Worm (Caenorhabditis elegans) whole organism, L1 larva: ENCODE measurements around the gene gcy-7.
A peak's percentile ranks its signal among the peaks of the same experiment; 100 is the strongest.

Experiments used
- alr-1 ChIP-seq: fragments of 200-800 bp; sonication (Bioruptor generic); optimal IDR thresholded peaks from 2 replicates; lab custom pipeline; 2018; ENCODE audit warnings: borderline replicate concordance, mild to moderate bottlenecking, missing genetic modification characterization, missing compliant biosample characterization
- aly-2 ChIP-seq: fragments of 150-350 bp; optimal IDR thresholded peaks from 2 replicates; lab custom pipeline; 2014; ENCODE audit warnings: missing biosample characterization, missing genetic modification characterization
- ama-1 ChIP-seq: fragments of 150-350 bp; optimal IDR thresholded peaks from 2 replicates; lab custom pipeline; 2014
- blmp-1 ChIP-seq: fragments of 150-350 bp; optimal IDR thresholded peaks from 2 replicates; lab custom pipeline; 2014; ENCODE audit warnings: missing biosample characterization, missing genetic modification characterization
- ceh-63 ChIP-seq: fragments of 200-800 bp; sonication (Bioruptor generic); optimal IDR thresholded peaks from 2 replicates; lab custom pipeline; 2018; ENCODE audit warnings: mild to moderate bottlenecking, missing genetic modification characterization, missing compliant biosample characterization
- ceh-8 ChIP-seq: fragments of 200-800 bp; sonication (Bioruptor generic); optimal IDR thresholded peaks from 2 replicates; lab custom pipeline; 2018; ENCODE audit warnings: mild to moderate bottlenecking, missing genetic modification characterization, moderate library complexity, missing compliant biosample characterization
- ceh-82 ChIP-seq, 3 experiments: fragments of 150-350 bp in 1 of 3; sonication (generic microtip) in 2 of 3; optimal IDR thresholded peaks; 2 replicates each; lab custom pipeline; 2014 to 2017; ENCODE audit warnings: missing biosample characterization in 3 of 3, missing genetic modification characterization in 3 of 3
- ceh-90 ChIP-seq: sonication (generic microtip); optimal IDR thresholded peaks from 2 replicates; lab custom pipeline; 2016; ENCODE audit warnings: missing genetic modification characterization, missing compliant biosample characterization
- ces-1 ChIP-seq: fragments of 150-350 bp; optimal IDR thresholded peaks from 2 replicates; lab custom pipeline; 2014; ENCODE audit warnings: missing biosample characterization, missing genetic modification reagents, missing genetic modification characterization
- egl-13 ChIP-seq: sonication (generic microtip); optimal IDR thresholded peaks from 2 replicates; lab custom pipeline; 2016; ENCODE audit warnings: missing genotype, missing genetic modification reagents, missing genetic modification characterization, missing compliant biosample characterization
- egl-27 ChIP-seq, 2 experiments: fragments of 150-350 bp in 1 of 2; sonication (generic microtip); optimal IDR thresholded peaks; 3 replicates each; lab custom pipeline; 2017 to 2018; ENCODE audit warnings: missing biosample characterization in 2 of 2, missing genetic modification characterization in 2 of 2, missing genetic modification reagents in 2 of 2
- elt-3 ChIP-seq, 6 experiments: fragments of 150-350 bp in 1 of 6; sonication (generic microtip); optimal IDR thresholded peaks; 2 replicates each; lab custom pipeline; 2017 to 2018; ENCODE audit warnings: missing biosample characterization in 6 of 6, missing genetic modification characterization in 6 of 6, inconsistent platforms in 1 of 6
- fkh-10 ChIP-seq: sonication (generic microtip); optimal IDR thresholded peaks from 2 replicates; lab custom pipeline; 2017; ENCODE audit warnings: missing biosample characterization, missing genetic modification reagents, missing genetic modification characterization
- fkh-4 ChIP-seq: sonication (generic microtip); optimal IDR thresholded peaks from 2 replicates; lab custom pipeline; 2016; ENCODE audit warnings: missing compliant biosample characterization, missing genetic modification characterization, borderline replicate concordance
- fkh-8 ChIP-seq: sonication (generic microtip); optimal IDR thresholded peaks from 2 replicates; lab custom pipeline; 2016; ENCODE audit warnings: mild to moderate bottlenecking, missing genetic modification characterization, missing compliant biosample characterization
- hlh-17 ChIP-seq: fragments of 200-800 bp; sonication (Bioruptor generic); optimal IDR thresholded peaks from 2 replicates; lab custom pipeline; 2018; ENCODE audit warnings: missing genetic modification characterization, mild to moderate bottlenecking, missing compliant biosample characterization, moderate library complexity, borderline replicate concordance
- hlh-4 ChIP-seq: sonication (generic microtip); optimal IDR thresholded peaks from 2 replicates; lab custom pipeline; 2016; ENCODE audit warnings: mild to moderate bottlenecking, missing genetic modification characterization, missing compliant biosample characterization
- hpl-2 ChIP-seq: fragments of 150-350 bp; optimal IDR thresholded peaks from 2 replicates; lab custom pipeline; 2014; ENCODE audit warnings: missing biosample characterization, missing genetic modification reagents, missing genetic modification characterization
- lin-13 ChIP-seq: fragments of 150-350 bp; optimal IDR thresholded peaks from 2 replicates; lab custom pipeline; 2014; ENCODE audit warnings: missing biosample characterization, missing genetic modification reagents, missing genetic modification characterization
- lin-14 ChIP-seq: fragments of 200-800 bp; sonication (Bioruptor generic); optimal IDR thresholded peaks from 2 replicates; lab custom pipeline; 2018; ENCODE audit warnings: mild to moderate bottlenecking, missing genetic modification characterization, moderate library complexity, missing compliant biosample characterization
- lin-15B ChIP-seq: fragments of 150-350 bp; sonication (generic microtip); optimal IDR thresholded peaks from 3 replicates; lab custom pipeline; 2014; ENCODE audit warnings: missing biosample characterization, missing genetic modification characterization
- lin-35 ChIP-seq, 2 experiments: fragments of 150-350 bp; optimal IDR thresholded peaks; 2 replicates each; lab custom pipeline; 2014; ENCODE audit warnings: missing biosample characterization in 2 of 2, missing genetic modification characterization in 2 of 2, missing genetic modification reagents in 2 of 2
- lin-39 ChIP-seq: fragments of 150-350 bp; optimal IDR thresholded peaks from 2 replicates; lab custom pipeline; 2014; ENCODE audit warnings: missing biosample characterization, missing genetic modification reagents, missing genetic modification characterization
- lsy-2 ChIP-seq, 2 experiments: fragments of 150-350 bp; optimal IDR thresholded peaks; 2 replicates each; lab custom pipeline; 2014; ENCODE audit warnings: missing biosample characterization in 2 of 2, missing genetic modification characterization in 2 of 2
- mef-2 ChIP-seq: fragments of 150-350 bp; optimal IDR thresholded peaks from 2 replicates; lab custom pipeline; 2014; ENCODE audit warnings: missing biosample characterization, missing genetic modification characterization
- mep-1 ChIP-seq: fragments of 150-350 bp; optimal IDR thresholded peaks from 2 replicates; lab custom pipeline; 2014; ENCODE audit warnings: missing biosample characterization, missing genetic modification characterization
- nhr-20 ChIP-seq: sonication (generic microtip); optimal IDR thresholded peaks from 2 replicates; lab custom pipeline; 2016; ENCODE audit warnings: mild to moderate bottlenecking, missing genetic modification characterization, missing compliant biosample characterization
- nhr-28 ChIP-seq: fragments of 150-350 bp; optimal IDR thresholded peaks from 2 replicates; lab custom pipeline; 2014; ENCODE audit warnings: missing biosample characterization, missing genetic modification characterization
- nhr-47 ChIP-seq: sonication (generic microtip); optimal IDR thresholded peaks from 2 replicates; lab custom pipeline; 2016; ENCODE audit warnings: mild to moderate bottlenecking, missing genetic modification characterization, moderate library complexity, missing compliant biosample characterization
- nhr-71 ChIP-seq: sonication (generic microtip); optimal IDR thresholded peaks from 2 replicates; lab custom pipeline; 2016; ENCODE audit warnings: mild to moderate bottlenecking, missing genetic modification characterization, moderate library complexity, missing compliant biosample characterization
- nhr-84 ChIP-seq: sonication (generic microtip); optimal IDR thresholded peaks from 2 replicates; lab custom pipeline; 2017; ENCODE audit warnings: missing biosample characterization, missing genetic modification characterization
- pag-3 ChIP-seq: sonication (generic microtip); optimal IDR thresholded peaks from 2 replicates; lab custom pipeline; 2017; ENCODE audit warnings: missing genetic modification characterization, mild to moderate bottlenecking, missing compliant biosample characterization, antibody characterized with exemption, borderline replicate concordance; ENCODE audit not compliant: insufficient read depth
- pax-3 ChIP-seq: fragments of 200-800 bp; sonication (Bioruptor generic); optimal IDR thresholded peaks from 2 replicates; lab custom pipeline; 2018; ENCODE audit warnings: mild to moderate bottlenecking, missing genetic modification characterization, moderate library complexity, missing compliant biosample characterization
- pqm-1 ChIP-seq: sonication (generic microtip); optimal IDR thresholded peaks from 3 replicates; lab custom pipeline; 2017; ENCODE audit warnings: missing biosample characterization, missing genetic modification characterization
- skn-1 ChIP-seq: fragments of 150-350 bp; optimal IDR thresholded peaks from 2 replicates; lab custom pipeline; 2014; ENCODE audit warnings: missing biosample characterization, missing genetic modification characterization
- snpc-4 ChIP-seq: fragments of 150-350 bp; optimal IDR thresholded peaks from 2 replicates; lab custom pipeline; 2014; ENCODE audit warnings: missing biosample characterization, missing genetic modification characterization
- snu-23 ChIP-seq: sonication (generic microtip); optimal IDR thresholded peaks from 2 replicates; lab custom pipeline; 2016; ENCODE audit warnings: missing genetic modification characterization, missing compliant biosample characterization
- sox-4 ChIP-seq: sonication (generic microtip); optimal IDR thresholded peaks from 2 replicates; lab custom pipeline; 2016; ENCODE audit warnings: missing genetic modification characterization, missing compliant biosample characterization
- sup-37 ChIP-seq: fragments of 200-800 bp; sonication (Bioruptor generic); optimal IDR thresholded peaks from 2 replicates; lab custom pipeline; 2018; ENCODE audit warnings: mild to moderate bottlenecking, missing genetic modification characterization, missing compliant biosample characterization
- swsn-7 ChIP-seq: sonication (generic microtip); optimal IDR thresholded peaks from 2 replicates; lab custom pipeline; 2016; ENCODE audit warnings: missing genetic modification characterization, missing compliant biosample characterization
- tlp-1 ChIP-seq: fragments of 150-350 bp; optimal IDR thresholded peaks from 2 replicates; lab custom pipeline; 2014; ENCODE audit warnings: missing biosample characterization, missing genetic modification characterization
- unc-130 ChIP-seq: fragments of 150-350 bp; optimal IDR thresholded peaks from 2 replicates; lab custom pipeline; 2017; ENCODE audit warnings: missing biosample characterization, missing genetic modification characterization, inconsistent platforms
- unc-62 ChIP-seq: fragments of 150-350 bp; optimal IDR thresholded peaks from 2 replicates; lab custom pipeline; 2014; ENCODE audit warnings: missing biosample characterization, missing genetic modification reagents, missing genetic modification characterization
- unc-98 ChIP-seq: fragments of 200-800 bp; sonication (Bioruptor generic); IDR thresholded peaks from 2 replicates; pipeline ENCODE4 v1.3.6; 2022; ENCODE audit warnings: missing genetic modification characterization, missing compliant biosample characterization
- xbp-1 ChIP-seq: sonication (generic microtip); optimal IDR thresholded peaks from 2 replicates; lab custom pipeline; 2016; ENCODE audit warnings: missing genetic modification characterization, missing compliant biosample characterization
- zip-4 ChIP-seq: fragments of 200-800 bp; sonication (Bioruptor generic); optimal IDR thresholded peaks from 2 replicates; lab custom pipeline; 2018; ENCODE audit warnings: mild to moderate bottlenecking, missing genetic modification characterization, moderate library complexity, missing compliant biosample characterization
- ztf-4 ChIP-seq: fragments of 150-350 bp; optimal IDR thresholded peaks from 2 replicates; lab custom pipeline; 2014; ENCODE audit warnings: missing biosample characterization, missing genetic modification characterization

gcy-7 gene

DNA sequence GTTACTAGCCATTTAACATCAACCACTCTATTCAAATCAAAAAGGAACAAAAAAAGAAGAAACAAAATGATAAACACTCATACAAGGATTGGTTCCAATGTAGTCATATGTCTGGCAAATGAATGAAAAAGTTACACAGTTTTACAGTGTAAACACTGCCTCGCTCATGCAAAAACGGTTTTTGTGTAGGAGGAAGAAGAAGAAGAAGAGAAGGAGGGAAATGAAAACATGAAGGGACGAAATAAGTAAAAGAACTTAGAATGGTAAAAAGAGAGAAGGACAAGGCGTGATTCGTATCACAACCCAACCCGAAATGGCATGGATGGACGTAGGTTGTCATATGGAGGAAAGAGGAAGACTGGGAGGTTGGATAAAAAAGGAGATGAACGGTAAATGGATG is 19.8 kb downstream of the gcy-7 start (continued):
- no peak for TF ChIP-seq tlp-1 (tag; lab: Kevin White, UChicago)
- peak in 1 of 2 experiments; percentile 49 for TF ChIP-seq lin-35 (GFP tag; optimal IDR thresholded peaks at IDR 0.05; lab: Kevin White, UChicago)
- TF ChIP-seq hpl-2 (GFP tag; lab: Kevin White, UChicago) = no peak
- TF ChIP-seq snu-23 (GFP tag; lab: Kevin White, UChicago) = peak; percentile 59
- TF ChIP-seq fkh-8 (tag; lab: Kevin White, UChicago) = no peak
- TF ChIP-seq nhr-84 = no peak
- TF ChIP-seq sup-37 (GFP tag; lab: Kevin White, UChicago) = no peak
- TF ChIP-seq ceh-63 (GFP tag; lab: Kevin White, UChicago) = no peak
- TF ChIP-seq hlh-4 (tag; lab: Kevin White, UChicago) = no peak
- TF ChIP-seq mep-1 (tag; lab: Kevin White, UChicago) = peak; percentile 35
- TF ChIP-seq nhr-71 (tag; lab: Kevin White, UChicago) = peak; percentile 30
- no peak for TF ChIP-seq pax-3
- TF ChIP-seq lin-13 (GFP tag; lab: Kevin White, UChicago) = no peak
- no peak for TF ChIP-seq mef-2
- TF ChIP-seq egl-27 (tag; optimal IDR thresholded peaks at IDR 0.05; lab: Kevin White, UChicago) = no peak
- TF ChIP-seq xbp-1 (tag; lab: Kevin White, UChicago) = no peak
- TF ChIP-seq lsy-2 (tag; optimal IDR thresholded peaks at IDR 0.05; lab: Kevin White, UChicago) = peak in 1 of 2 experiments; percentile 19
- no peak for TF ChIP-seq alr-1 (tag; lab: Kevin White, UChicago)
- TF ChIP-seq unc-130 = no peak
- TF ChIP-seq hlh-17 (GFP tag; lab: Kevin White, UChicago) = no peak
- TF ChIP-seq ama-1 = no peak
- no peak for TF ChIP-seq zip-4 (GFP tag; lab: Kevin White, UChicago)
- TF ChIP-seq lin-39 (tag; lab: Kevin White, UChicago) = no peak
- no peak for TF ChIP-seq sox-4
- TF ChIP-seq skn-1 (tag; lab: Kevin White, UChicago) = no peak
- TF ChIP-seq nhr-47 (tag; lab: Kevin White, UChicago) = no peak
- no peak for TF ChIP-seq unc-62 (GFP tag; lab: Kevin White, UChicago)
- TF ChIP-seq swsn-7 = no peak
- no peak for TF ChIP-seq ces-1 (GFP tag; lab: Kevin White, UChicago)
- no peak for TF ChIP-seq ceh-82 (tag; optimal IDR thresholded peaks at IDR 0.05; lab: Kevin White, UChicago)
- peak; percentile 80 for TF ChIP-seq pag-3 (tag; lab: Kevin White, UChicago)
- no peak for TF ChIP-seq fkh-10 (GFP tag; lab: Kevin White, UChicago)
- TF ChIP-seq lin-14 (GFP tag; lab: Kevin White, UChicago) = peak; percentile 88

DNA sequence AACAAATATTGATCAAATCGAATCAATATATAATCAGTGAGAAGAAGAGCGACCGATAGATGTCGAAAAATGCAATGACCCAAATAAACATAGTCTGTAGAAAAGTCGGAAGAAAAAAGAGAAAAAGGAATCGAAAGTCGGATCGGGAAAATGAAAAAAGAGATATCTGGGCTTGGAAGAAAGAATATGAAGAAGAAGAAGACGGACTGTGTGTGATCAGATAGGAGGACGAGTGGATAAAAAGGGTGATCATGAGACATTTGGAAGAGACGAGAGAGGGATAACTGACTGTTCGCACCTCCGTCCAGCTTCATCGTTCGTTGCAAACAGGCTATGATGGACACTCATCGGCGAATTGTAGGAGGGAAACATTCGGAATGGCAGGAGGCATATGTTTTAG is 22.4 kb downstream of the gcy-7 start:
- peak in 1 of 6 experiments; percentile 33 for TF ChIP-seq elt-3 (tag; optimal IDR thresholded peaks at IDR 0.05; lab: Kevin White, UChicago)
- peak; percentile 27 for TF ChIP-seq ztf-4
- no peak for TF ChIP-seq fkh-4 (tag; lab: Kevin White, UChicago)
- peak; percentile 100 for TF ChIP-seq blmp-1 (tag; lab: Kevin White, UChicago)
- TF ChIP-seq lin-14 (GFP tag; lab: Kevin White, UChicago) = peak; percentile 5
- TF ChIP-seq aly-2 (tag; lab: Kevin White, UChicago) = no peak
- TF ChIP-seq, all 84 proteins: peak for 4

ce11 chrV:8410406-8410805 is 23.2 kb downstream of the gcy-7 start, which contains the start of gene F52E1.2:
Gene F52E1.2, plus strand, starts transcription at chrV:8410595.
- no peak for TF ChIP-seq ceh-90 (tag; lab: Kevin White, UChicago)
- no peak for TF ChIP-seq fkh-10 (GFP tag; lab: Kevin White, UChicago)
- TF ChIP-seq egl-13 (tag; lab: Kevin White, UChicago) = no peak
- TF ChIP-seq pqm-1 (tag; lab: Kevin White, UChicago) = no peak
- TF ChIP-seq ceh-8 (GFP tag; lab: Kevin White, UChicago) = no peak
- no peak for TF ChIP-seq nhr-28 (tag; lab: Kevin White, UChicago)
- no peak for TF ChIP-seq blmp-1 (tag; lab: Kevin White, UChicago)
- TF ChIP-seq snpc-4 (tag; lab: Kevin White, UChicago) = no peak
- no peak for TF ChIP-seq nhr-20 (tag; lab: Kevin White, UChicago)
- no peak for TF ChIP-seq unc-98 (GFP tag; lab: Robert Waterston, UW)
- no peak for TF ChIP-seq lin-15B (tag; lab: Kevin White, UChicago)
